Fruit fly (Drosophila melanogaster): ENCODE results near the gene rols.

DNA sequence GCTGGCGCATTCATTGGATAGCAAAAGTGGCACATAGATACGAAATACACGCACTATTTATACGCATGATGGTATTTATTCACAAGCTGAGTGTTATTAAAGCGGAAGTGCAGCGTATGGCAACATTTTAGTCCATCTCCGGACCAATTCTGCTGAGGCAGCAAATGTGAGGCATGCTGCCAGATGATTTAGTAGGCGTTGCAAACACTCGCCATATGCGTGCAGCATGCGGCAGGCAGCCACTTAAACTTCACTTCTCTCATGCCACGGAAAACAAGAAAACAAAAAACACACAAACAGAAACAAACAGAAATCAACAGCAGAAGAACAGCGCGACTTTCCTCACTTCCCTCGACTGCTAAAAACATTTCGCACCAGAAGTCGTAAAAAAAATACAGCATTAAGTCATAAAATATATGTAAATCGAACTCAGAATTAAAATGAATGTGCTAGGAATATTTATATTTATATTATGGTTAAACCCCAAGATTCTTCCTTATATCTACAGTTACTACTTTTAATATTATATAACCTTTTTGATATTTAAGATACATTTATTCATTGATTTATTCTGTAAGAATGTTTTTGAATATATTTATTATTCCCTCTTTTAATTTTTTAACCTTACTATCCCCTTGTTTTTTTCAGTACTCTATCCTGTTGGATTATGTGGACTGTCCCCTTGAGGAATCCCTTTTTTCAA is 34.8 kb upstream of the rols start:
- TF ChIP-seq CTCF (optimal IDR thresholded peaks at IDR 0.05) = no peak
- TF ChIP-seq CG8478 (optimal IDR thresholded peaks at IDR 0.05) = no peak
